Worm (Caenorhabditis elegans) whole organism, late embryonic: ENCODE measurements around the gene nhr-267.

Experiments used
- T23F11.4 ChIP-seq: fragments of 200-800 bp; sonication (Bioruptor generic); optimal IDR thresholded peaks from 2 replicates; lab custom pipeline; 2018; ENCODE audit warnings: mild to moderate bottlenecking, missing genetic modification characterization, missing compliant biosample characterization
- ama-1 ChIP-seq: fragments of 150-350 bp; optimal IDR thresholded peaks from 2 replicates; lab custom pipeline; 2014
- pat-9 ChIP-seq: fragments of 200-800 bp; sonication (Bioruptor generic); optimal IDR thresholded peaks from 2 replicates; lab custom pipeline; 2018; ENCODE audit warnings: mild to moderate bottlenecking, missing genetic modification characterization, moderate library complexity, missing compliant biosample characterization
- pha-2 ChIP-seq: sonication (generic microtip); optimal IDR thresholded peaks from 2 replicates; lab custom pipeline; 2017; ENCODE audit warnings: mild to moderate bottlenecking, missing genetic modification characterization, missing compliant biosample characterization

DNA sequence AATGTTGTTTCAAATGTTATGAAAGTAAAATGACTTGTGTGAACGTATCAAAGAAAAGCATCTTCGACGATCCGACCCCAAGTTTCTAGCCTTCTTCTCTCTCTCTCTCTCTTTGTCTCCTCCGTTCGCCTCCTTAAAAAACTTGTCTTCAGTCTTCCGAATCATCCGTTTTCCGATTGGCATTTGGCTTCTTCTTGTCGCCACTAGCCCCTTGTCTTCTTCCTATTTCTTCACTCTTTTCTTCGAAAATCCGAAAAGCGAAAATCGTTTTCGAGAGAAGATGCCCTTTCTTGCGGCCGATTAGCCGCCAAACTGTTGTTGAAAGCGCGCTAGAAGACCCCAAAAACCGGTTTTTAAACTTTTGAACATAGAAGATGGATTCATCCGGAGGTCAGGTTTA, 27.7 kb downstream of the nhr-267 start:
- TF ChIP-seq ama-1 (lab: Kevin White, UChicago) = peak; percentile 25
- TF ChIP-seq pha-2 (tag; lab: Kevin White, UChicago) = no peak
- TF ChIP-seq pat-9 (tag; lab: Kevin White, UChicago) = no peak
- TF ChIP-seq T23F11.4 (GFP tag; lab: Kevin White, UChicago) = no peak
